Fruit fly (Drosophila melanogaster) whole organism, adult: ENCODE results near the gene Osi8.

Source experiments
- CG11617 ChIP-seq: fragments of 200-800 bp; sonication (Bioruptor generic); optimal IDR thresholded peaks from 2 replicates; lab custom pipeline; 2017; ENCODE audit warnings: mild to moderate bottlenecking, missing biosample characterization, missing genetic modification reagents, missing genetic modification characterization
- CG12768 ChIP-seq: fragments of 200-800 bp; sonication (Bioruptor generic); optimal IDR thresholded peaks from 2 replicates; lab custom pipeline; 2017; ENCODE audit warnings: missing biosample characterization, missing genetic modification characterization, mild to moderate bottlenecking, moderate library complexity, missing genetic modification reagents
- CG14711 ChIP-seq: fragments of 200-800 bp; sonication (Bioruptor generic); optimal IDR thresholded peaks from 2 replicates; lab custom pipeline; 2018; ENCODE audit warnings: missing biosample characterization, mild to moderate bottlenecking, missing genetic modification characterization, moderate library complexity
- CG1620 ChIP-seq: fragments of 200-800 bp; sonication (Bioruptor generic); optimal IDR thresholded peaks from 2 replicates; lab custom pipeline; 2016; ENCODE audit warnings: missing biosample characterization, missing genetic modification characterization
- CG33017 ChIP-seq: fragments of 200-800 bp; sonication (Bioruptor generic); optimal IDR thresholded peaks from 2 replicates; lab custom pipeline; 2018; ENCODE audit warnings: missing biosample characterization, mild to moderate bottlenecking, missing genetic modification characterization, moderate library complexity
- CG5204 ChIP-seq: fragments of 200-800 bp; sonication (Bioruptor generic); optimal IDR thresholded peaks from 2 replicates; lab custom pipeline; 2016; ENCODE audit warnings: missing biosample characterization, missing genetic modification characterization
- CG7045 ChIP-seq: fragments of 200-800 bp; sonication (Bioruptor generic); optimal IDR thresholded peaks from 2 replicates; lab custom pipeline; 2017; ENCODE audit warnings: missing biosample characterization, mild to moderate bottlenecking, missing genetic modification characterization
- CG7101 ChIP-seq: fragments of 200-800 bp; sonication (Bioruptor generic); optimal IDR thresholded peaks from 2 replicates; lab custom pipeline; 2018; ENCODE audit warnings: missing biosample characterization, mild to moderate bottlenecking, missing genetic modification characterization, moderate library complexity
- Clk ChIP-seq: fragments of 200-800 bp; sonication (Bioruptor generic); optimal IDR thresholded peaks from 2 replicates; lab custom pipeline; 2017; ENCODE audit warnings: missing biosample characterization, missing genetic modification characterization
- Crg-1 ChIP-seq: fragments of 200-800 bp; sonication (Bioruptor generic); optimal IDR thresholded peaks from 2 replicates; lab custom pipeline; 2016; ENCODE audit warnings: missing biosample characterization, missing genetic modification characterization
- Hr96 ChIP-seq: fragments of 200-800 bp; sonication (Bioruptor generic); optimal IDR thresholded peaks from 2 replicates; lab custom pipeline; 2016; ENCODE audit warnings: missing biosample characterization, missing genetic modification characterization
- Mnt ChIP-seq: fragments of 200-800 bp; sonication (Bioruptor generic); optimal IDR thresholded peaks from 2 replicates; lab custom pipeline; 2016; ENCODE audit warnings: missing biosample characterization, mild to moderate bottlenecking, missing genetic modification characterization
- bab1 ChIP-seq: fragments of 200-800 bp; sonication (Bioruptor generic); optimal IDR thresholded peaks from 3 replicates; lab custom pipeline; 2019; ENCODE audit warnings: missing biosample characterization, mild to moderate bottlenecking, missing genetic modification characterization, moderate library complexity
- cic ChIP-seq: fragments of 200-800 bp; sonication (Bioruptor generic); optimal IDR thresholded peaks from 2 replicates; lab custom pipeline; 2017; ENCODE audit warnings: missing biosample characterization, mild to moderate bottlenecking, missing genetic modification characterization, moderate library complexity
- cnc ChIP-seq, 2 experiments: fragments of >200 bp; optimal IDR thresholded peaks; 2 replicates each; lab custom pipeline; 2017
- kay ChIP-seq: fragments of 200-800 bp; sonication (Bioruptor generic); peaks from one replicate; lab custom pipeline; 2016; ENCODE audit warnings: missing biosample characterization, missing genetic modification characterization, borderline replicate concordance
- ovo ChIP-seq: fragments of 200-800 bp; sonication (Bioruptor generic); optimal IDR thresholded peaks from 2 replicates; lab custom pipeline; 2016; ENCODE audit warnings: missing biosample characterization, missing genetic modification characterization
- pad ChIP-seq: fragments of 200-800 bp; sonication (Bioruptor generic); optimal IDR thresholded peaks from 3 replicates; lab custom pipeline; 2017; ENCODE audit warnings: missing biosample characterization, missing genetic modification characterization, mild to moderate bottlenecking, moderate library complexity, missing genetic modification reagents
- tj ChIP-seq: fragments of 200-800 bp; sonication (Bioruptor generic); optimal IDR thresholded peaks from 3 replicates; lab custom pipeline; 2017; ENCODE audit warnings: missing biosample characterization, mild to moderate bottlenecking, missing genetic modification characterization, moderate library complexity
- toe ChIP-seq: fragments of 200-800 bp; sonication (Bioruptor generic); optimal IDR thresholded peaks from 2 replicates; lab custom pipeline; 2016; ENCODE audit warnings: missing biosample characterization, missing genetic modification characterization

Osi8 gene

dm6 chr3R:6244986-6245385 lies 10.0 kb upstream of the Osi8 start:
- TF ChIP-seq ovo (no peak), cnc (optimal IDR thresholded peaks at IDR 0.05; lab: Kevin White, UChicago) (no peak), CG11617 (no peak), Mnt (GFP tag; lab: Kevin White, UChicago) (no peak), CG14711 (tag; lab: Kevin White, UChicago) (no peak), kay (no peak), CG1620 (no peak), tj (GFP tag; lab: Kevin White, UChicago) (no peak), toe (GFP tag; lab: Kevin White, UChicago) (no peak), CG5204 (GFP tag; lab: Kevin White, UChicago) (no peak), cic (no peak), CG33017 (tag; lab: Kevin White, UChicago) (no peak)

DNA sequence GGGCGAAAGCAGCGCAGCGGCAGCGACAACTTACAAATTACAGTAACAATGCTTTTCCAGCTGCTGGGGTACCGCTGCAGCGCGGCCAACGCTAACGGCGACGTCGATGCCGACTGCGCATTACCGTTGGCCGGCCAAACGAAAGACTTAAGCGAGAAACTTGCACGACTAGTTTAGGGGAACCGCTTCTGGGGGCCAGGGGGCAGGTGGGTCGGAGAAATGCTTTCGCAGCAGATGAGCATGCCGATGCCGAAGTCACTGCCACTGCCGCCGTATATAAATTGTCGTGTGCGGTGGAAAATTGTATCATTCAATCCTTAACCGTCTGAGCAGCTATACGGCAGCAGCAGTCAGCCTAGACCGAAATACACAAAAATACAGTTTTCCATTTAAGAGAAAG lies 6.3 kb upstream of the Osi8 start, which contains the start of gene Osi7:
TSS of gene Osi7 (plus strand) at position 301 of the 400 bp plus-strand sequence.
- no peak for TF ChIP-seq cnc (optimal IDR thresholded peaks at IDR 0.05; lab: Kevin White, UChicago)
- no peak for TF ChIP-seq bab1 (GFP tag; lab: Kevin White, UChicago)
- TF ChIP-seq pad (GFP tag; lab: Kevin White, UChicago), result no peak
- no peak for TF ChIP-seq Mnt (GFP tag; lab: Kevin White, UChicago)
- TF ChIP-seq Crg-1 (GFP tag; lab: Kevin White, UChicago), result no peak
- no peak for TF ChIP-seq CG1620
- no peak for TF ChIP-seq ovo
- no peak for TF ChIP-seq CG14711 (tag; lab: Kevin White, UChicago)
- TF ChIP-seq toe (GFP tag; lab: Kevin White, UChicago), result no peak
- no peak for TF ChIP-seq cic
- TF ChIP-seq tj (GFP tag; lab: Kevin White, UChicago), result no peak
- TF ChIP-seq kay, result no peak
- no peak for TF ChIP-seq CG7101
- TF ChIP-seq Hr96, result no peak
- no peak for TF ChIP-seq CG7045 (GFP tag; lab: Kevin White, UChicago)
- no peak for TF ChIP-seq CG33017 (tag; lab: Kevin White, UChicago)
- no peak for TF ChIP-seq Clk (GFP tag; lab: Kevin White, UChicago)
- TF ChIP-seq CG11617, result no peak

DNA sequence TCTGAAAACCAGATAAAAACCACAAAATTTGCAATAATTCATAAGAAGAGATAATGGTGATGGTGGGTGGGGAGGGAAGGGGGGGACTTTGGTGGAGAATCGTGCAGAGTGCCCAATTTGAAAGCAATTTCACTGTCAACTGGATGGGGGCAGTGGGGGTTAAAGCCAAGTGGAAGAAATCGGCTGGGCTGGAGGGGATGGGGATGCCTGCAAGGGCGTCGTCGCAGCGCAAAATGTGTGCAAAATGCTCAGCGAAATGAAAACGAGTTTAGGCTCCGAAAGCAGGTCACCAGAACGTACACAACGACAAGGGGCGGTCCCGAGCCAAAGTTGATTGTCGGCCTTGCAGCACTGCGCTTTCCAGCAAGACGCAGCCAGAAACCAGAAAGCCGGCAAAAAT lies 2.2 kb upstream of the Osi8 start:
- TF ChIP-seq Clk (GFP tag; lab: Kevin White, UChicago) (no peak), bab1 (GFP tag; lab: Kevin White, UChicago) (no peak), Hr96 (no peak), CG33017 (tag; lab: Kevin White, UChicago) (no peak), pad (GFP tag; lab: Kevin White, UChicago) (no peak), tj (GFP tag; lab: Kevin White, UChicago) (no peak), cnc (optimal IDR thresholded peaks at IDR 0.05; lab: Kevin White, UChicago) (no peak), CG7101 (no peak), kay (no peak), Crg-1 (GFP tag; lab: Kevin White, UChicago) (no peak), CG12768 (GFP tag; lab: Kevin White, UChicago) (no peak), CG11617 (no peak), cic (no peak), Mnt (GFP tag; lab: Kevin White, UChicago) (no peak), toe (GFP tag; lab: Kevin White, UChicago) (no peak), CG7045 (GFP tag; lab: Kevin White, UChicago) (no peak)

DNA sequence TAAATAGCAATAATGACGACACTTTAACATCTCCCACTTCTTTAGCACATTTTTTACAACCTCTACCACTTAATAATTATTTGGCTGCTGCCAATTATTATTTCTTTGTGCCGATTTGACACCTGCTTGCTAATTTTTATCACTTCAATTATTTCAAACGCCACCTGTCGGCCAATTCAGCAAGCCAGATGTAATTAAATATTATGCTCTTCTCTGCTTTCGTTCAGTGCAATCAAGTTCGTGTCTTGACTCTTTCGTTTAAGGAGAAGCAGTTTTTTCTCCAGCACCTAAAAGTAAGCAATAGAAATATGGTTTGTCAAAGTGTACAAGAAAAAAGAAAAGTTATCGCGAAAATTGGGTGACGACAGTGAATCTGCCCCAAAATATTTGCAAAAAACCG lies 537 bp upstream of the Osi8 start:
- TF ChIP-seq CG33017 (tag; lab: Kevin White, UChicago), result no peak
- no peak for TF ChIP-seq CG11617
- TF ChIP-seq ovo, result no peak
- no peak for TF ChIP-seq kay
- TF ChIP-seq Hr96, result no peak
- no peak for TF ChIP-seq toe (GFP tag; lab: Kevin White, UChicago)
- no peak for TF ChIP-seq Clk (GFP tag; lab: Kevin White, UChicago)
- no peak for TF ChIP-seq cnc (optimal IDR thresholded peaks at IDR 0.05; lab: Kevin White, UChicago)
- TF ChIP-seq CG7045 (GFP tag; lab: Kevin White, UChicago), result no peak
- no peak for TF ChIP-seq bab1 (GFP tag; lab: Kevin White, UChicago)
- no peak for TF ChIP-seq CG1620
- no peak for TF ChIP-seq tj (GFP tag; lab: Kevin White, UChicago)
- no peak for TF ChIP-seq pad (GFP tag; lab: Kevin White, UChicago)
- TF ChIP-seq cic, result no peak
- TF ChIP-seq CG12768 (GFP tag; lab: Kevin White, UChicago), result no peak

- TF ChIP-seq Mnt (GFP tag; lab: Kevin White, UChicago) (no peak), ovo (no peak), bab1 (GFP tag; lab: Kevin White, UChicago) (no peak), CG33017 (tag; lab: Kevin White, UChicago) (no peak), CG1620 (no peak), kay (no peak), Crg-1 (GFP tag; lab: Kevin White, UChicago) (no peak), cnc (optimal IDR thresholded peaks at IDR 0.05; lab: Kevin White, UChicago) (no peak), Hr96 (no peak), cic (no peak), CG12768 (GFP tag; lab: Kevin White, UChicago) (no peak)
Observed at dm6 chr3R:6259837-6260236, 4.9 kb downstream of the Osi8 start, which contains the start of gene Osi9. Gene Osi9 (plus strand): TSS chr3R:6260211.

DNA sequence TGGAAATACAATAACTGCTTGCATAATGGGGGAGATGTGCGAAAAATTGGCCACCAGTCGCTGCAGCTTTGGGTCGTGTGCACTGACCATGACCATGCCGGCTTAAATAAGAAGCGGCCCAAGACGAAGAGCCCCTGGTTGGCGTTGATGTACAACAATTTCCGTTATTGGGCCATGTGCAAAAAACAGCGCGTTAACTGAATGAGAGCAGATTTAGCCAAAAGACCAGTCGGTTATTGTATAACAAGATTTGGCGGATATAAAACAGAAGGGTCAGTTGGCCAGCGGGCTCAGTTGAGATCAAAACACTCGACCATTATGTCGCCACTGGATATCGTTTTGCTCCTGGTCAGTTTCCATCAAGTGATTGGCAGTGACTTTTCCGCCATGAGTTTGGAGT lies 8.7 kb downstream of the Osi8 start, which contains the start of gene Osi10a:
TSS of gene Osi10a (plus strand) at position 301 of the 400 bp plus-strand sequence.
- TF ChIP-seq CG7045 (GFP tag; lab: Kevin White, UChicago) (no peak), CG12768 (GFP tag; lab: Kevin White, UChicago) (no peak), CG33017 (tag; lab: Kevin White, UChicago) (no peak), Hr96 (no peak), pad (GFP tag; lab: Kevin White, UChicago) (no peak), CG14711 (tag; lab: Kevin White, UChicago) (no peak)
